Worm (Caenorhabditis elegans): ENCODE results near the gene dpy-27.
"Not testable (repeated sequence)": the region's sequence is repeated elsewhere in the genome, so short reads cannot be mapped to it uniquely, and the experiment has no call there.

dpy-27 gene

DNA sequence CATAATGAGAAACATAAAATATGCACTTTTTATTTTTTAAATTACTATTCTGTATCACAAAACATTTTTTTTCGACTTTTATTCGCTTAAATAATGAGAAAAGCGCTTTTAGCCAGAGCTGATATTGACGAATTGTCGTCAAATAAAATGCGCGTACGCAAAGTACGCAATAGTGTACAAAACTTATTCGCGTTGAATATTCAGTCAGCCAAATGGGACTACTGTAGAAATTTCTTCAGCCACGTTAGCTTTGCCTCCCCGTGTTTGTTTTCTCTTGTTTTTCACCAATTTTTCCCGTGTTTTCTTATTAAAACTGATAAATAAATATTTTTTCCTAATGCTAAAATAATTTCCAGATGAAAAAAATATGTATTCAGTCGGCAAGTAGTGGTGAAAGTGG, 37.5 kb upstream of the dpy-27 start (continued):
- TF ChIP-seq Y48G9A.11 (GFP tag; IDR thresholded peaks at IDR 0.05) (peak; percentile 60; the same call in 1 of the 2 replicates), ceh-44 (GFP tag; IDR thresholded peaks at IDR 0.05) (peak; percentile 73; the same call in 1 of the 2 replicates), dmd-6 (GFP tag; IDR thresholded peaks at IDR 0.05) (peak; percentile 92)

ce11 chrIII:3854868-3855267, 35.4 kb upstream of the dpy-27 start:
- TF ChIP-seq zfp-3 (GFP tag; conservative IDR thresholded peaks at IDR 0.05) (peak; percentile 93), tra-1 (GFP tag; IDR thresholded peaks at IDR 0.05) (peak; percentile 71), hmg-1.1 (GFP tag; IDR thresholded peaks at IDR 0.05) (peak; percentile 97), mes-2 (tag; optimal IDR thresholded peaks at IDR 0.05; ENCODE audit: poor library complexity, severe bottlenecking) (peak; percentile 82), lin-38 (GFP tag; IDR thresholded peaks at IDR 0.05) (peak; percentile 93), hlh-11 (tag; optimal IDR thresholded peaks at IDR 0.05) (peak; percentile 38), lin-1 (GFP tag; IDR thresholded peaks at IDR 0.05) (peak; percentile 84), egl-43 (GFP tag; IDR thresholded peaks at IDR 0.05) (peak; percentile 80), arid-1 (GFP tag; conservative IDR thresholded peaks at IDR 0.05) (peak; percentile 45; the same call in 1 of the 2 replicates), ZK337.2 (GFP tag; IDR thresholded peaks at IDR 0.05) (peak; percentile 94), rbr-2 (tag; optimal IDR thresholded peaks at IDR 0.05) (peak; percentile 62), set-16 (GFP tag; IDR thresholded peaks at IDR 0.05) (peak; percentile 60; the same call in 1 of the 2 replicates), tag-97 (GFP tag; IDR thresholded peaks at IDR 0.05) (0 out of 2 replicates have a peak, but pooled peaks have one; percentile 69), Y48G9A.11 (GFP tag; IDR thresholded peaks at IDR 0.05) (peak; percentile 77), mxl-2 (GFP tag; conservative IDR thresholded peaks at IDR 0.05) (0 out of 2 replicates have a peak, but pooled peaks have one; percentile 64), ctbp-1 (GFP tag; IDR thresholded peaks at IDR 0.05) (peak; percentile 73; the same call in 1 of the 2 replicates), dmd-6 (GFP tag; IDR thresholded peaks at IDR 0.05) (peak; percentile 96), D1046.2 (GFP tag; IDR thresholded peaks at IDR 0.05) (peak; percentile 89), ceh-20 (GFP tag; IDR thresholded peaks at IDR 0.05) (peak; percentile 94), vab-7 (GFP tag; IDR thresholded peaks at IDR 0.05) (peak; percentile 93), Y105C5A.15 (GFP tag; IDR thresholded peaks at IDR 0.05) (0 out of 2 replicates have a peak, but pooled peaks have one; percentile 62), dpl-1 (GFP tag; optimal IDR thresholded peaks at IDR 0.05) (peak; percentile 21), madf-9 (GFP tag; conservative IDR thresholded peaks at IDR 0.05) (peak; percentile 93), nhr-42 (GFP tag; IDR thresholded peaks at IDR 0.05) (peak; percentile 95), saeg-2 (GFP tag; IDR thresholded peaks at IDR 0.05) (0 out of 2 replicates have a peak, but pooled peaks have one; percentile 34), hif-1 (tag; optimal IDR thresholded peaks at IDR 0.05) (peak in 1 of 2 experiments; percentile 53), pha-4 (GFP tag; IDR thresholded peaks at IDR 0.05) (peak; percentile 89), ceh-44 (GFP tag; IDR thresholded peaks at IDR 0.05) (peak; percentile 68; the same call in 1 of the 2 replicates), dmd-9 (GFP tag; IDR thresholded peaks at IDR 0.05) (peak; percentile 98), Y75B8A.6 (GFP tag; IDR thresholded peaks at IDR 0.05) (0 out of 2 replicates have a peak, but pooled peaks have one; percentile 65), lin-29 (GFP tag; IDR thresholded peaks at IDR 0.05) (peak; percentile 90), mdt-29 (GFP tag; IDR thresholded peaks at IDR 0.05) (peak; percentile 81), lsy-2 (tag; optimal IDR thresholded peaks at IDR 0.05) (peak; percentile 14 to 87), T26A8.4 (GFP tag; IDR thresholded peaks at IDR 0.05) (peak; percentile 86), php-3 (GFP tag; IDR thresholded peaks at IDR 0.05) (peak; percentile 67; the same call in 1 of the 2 replicates), T20F7.1 (GFP tag; optimal IDR thresholded peaks at IDR 0.05) (peak; percentile 38)
- not testable (repeated sequence) for TF ChIP-seq pha-4 (tag; optimal IDR thresholded peaks at IDR 0.05)
